Worm (Caenorhabditis elegans) whole organism, L2 larva: ENCODE measurements around the gene C08B6.14.

Experiments
- C34F6.9 ChIP-seq: fragments of 150-350 bp; optimal IDR thresholded peaks from 2 replicates; lab custom pipeline; 2014; ENCODE audit warnings: missing biosample characterization, missing genetic modification characterization
- F13H6.1 ChIP-seq: sonication (generic microtip); optimal IDR thresholded peaks from 2 replicates; lab custom pipeline; 2016; ENCODE audit warnings: missing genetic modification characterization, missing compliant biosample characterization
- R02D3.7 ChIP-seq: fragments of 150-350 bp; optimal IDR thresholded peaks from 2 replicates; lab custom pipeline; 2014; ENCODE audit warnings: missing biosample characterization, missing genetic modification characterization
- Y55F3AM.14 ChIP-seq: fragments of 200-800 bp; sonication (Bioruptor generic); optimal IDR thresholded peaks from 2 replicates; lab custom pipeline; 2018; ENCODE audit warnings: mild to moderate bottlenecking, missing genetic modification characterization, missing compliant biosample characterization
- ZK546.5 ChIP-seq: sonication (generic microtip); optimal IDR thresholded peaks from 2 replicates; lab custom pipeline; 2017; ENCODE audit warnings: missing biosample characterization, missing genetic modification characterization
- alr-1 ChIP-seq: fragments of 150-350 bp; optimal IDR thresholded peaks from 2 replicates; lab custom pipeline; 2014; ENCODE audit warnings: missing biosample characterization, missing genetic modification characterization
- aly-2 ChIP-seq: fragments of 150-350 bp; optimal IDR thresholded peaks from 2 replicates; lab custom pipeline; 2014; ENCODE audit warnings: missing biosample characterization, missing genetic modification characterization
- ama-1 ChIP-seq: fragments of 150-350 bp; optimal IDR thresholded peaks from 2 replicates; lab custom pipeline; 2018; ENCODE audit warnings: inconsistent platforms
- ceh-16 ChIP-seq: fragments of 150-350 bp; optimal IDR thresholded peaks from 2 replicates; lab custom pipeline; 2014; ENCODE audit warnings: missing biosample characterization, missing genetic modification characterization
- ceh-82 ChIP-seq: fragments of 150-350 bp; optimal IDR thresholded peaks from 2 replicates; lab custom pipeline; 2014; ENCODE audit warnings: missing biosample characterization, missing genetic modification characterization
- crh-2 ChIP-seq: sonication (generic microtip); optimal IDR thresholded peaks from 2 replicates; lab custom pipeline; 2017; ENCODE audit warnings: missing biosample characterization, missing genetic modification characterization
- dmd-4 ChIP-seq: sonication (generic microtip); optimal IDR thresholded peaks from 2 replicates; lab custom pipeline; 2017; ENCODE audit warnings: missing biosample characterization, missing genetic modification characterization
- elt-1 ChIP-seq: fragments of 150-350 bp; optimal IDR thresholded peaks from 2 replicates; lab custom pipeline; 2014; ENCODE audit warnings: missing biosample characterization, missing genetic modification characterization
- elt-3 ChIP-seq: sonication (generic microtip); optimal IDR thresholded peaks from 2 replicates; lab custom pipeline; 2017; ENCODE audit warnings: missing biosample characterization, missing genetic modification characterization
- fos-1 ChIP-seq: fragments of 150-350 bp; optimal IDR thresholded peaks from 2 replicates; lab custom pipeline; 2014; ENCODE audit warnings: missing biosample characterization, missing genetic modification characterization
- gmeb-1 ChIP-seq: fragments of 150-350 bp; optimal IDR thresholded peaks from 2 replicates; lab custom pipeline; 2014; ENCODE audit warnings: missing biosample characterization, missing genetic modification characterization
- lsy-2 ChIP-seq, 2 experiments: fragments of 150-350 bp in 1 of 2; sonication (generic microtip) in 1 of 2; optimal IDR thresholded peaks; 2 replicates each; lab custom pipeline; 2014 to 2017; ENCODE audit warnings: missing biosample characterization in 2 of 2, missing genetic modification characterization in 2 of 2
- mdl-1 ChIP-seq, 2 experiments: fragments of 150-350 bp in 1 of 2; sonication (generic microtip) in 1 of 2; optimal IDR thresholded peaks; 2 replicates each; lab custom pipeline; 2017; ENCODE audit warnings: missing biosample characterization in 2 of 2, missing genetic modification characterization in 2 of 2
- nhr-10 ChIP-seq: sonication (generic microtip); optimal IDR thresholded peaks from 2 replicates; lab custom pipeline; 2017; ENCODE audit warnings: missing biosample characterization, missing genetic modification characterization
- nhr-11 ChIP-seq: fragments of 150-350 bp; optimal IDR thresholded peaks from 2 replicates; lab custom pipeline; 2014; ENCODE audit warnings: missing biosample characterization, missing genetic modification characterization
- nhr-12 ChIP-seq: fragments of 150-350 bp; optimal IDR thresholded peaks from 2 replicates; lab custom pipeline; 2014; ENCODE audit warnings: missing biosample characterization, missing genetic modification characterization
- nhr-129 ChIP-seq: fragments of 150-350 bp; optimal IDR thresholded peaks from 2 replicates; lab custom pipeline; 2014; ENCODE audit warnings: missing biosample characterization, missing genetic modification characterization
- nhr-21 ChIP-seq: fragments of 150-350 bp; optimal IDR thresholded peaks from 2 replicates; lab custom pipeline; 2014; ENCODE audit warnings: missing biosample characterization, missing genetic modification characterization
- nhr-25 ChIP-seq: fragments of 150-350 bp; sonication (generic microtip); optimal IDR thresholded peaks from 3 replicates; lab custom pipeline; 2014; ENCODE audit warnings: missing biosample characterization, missing genetic modification characterization
- nhr-77 ChIP-seq: fragments of 150-350 bp; optimal IDR thresholded peaks from 2 replicates; lab custom pipeline; 2014; ENCODE audit warnings: missing biosample characterization, missing genetic modification characterization
- peb-1 ChIP-seq: fragments of 150-350 bp; optimal IDR thresholded peaks from 2 replicates; lab custom pipeline; 2014; ENCODE audit warnings: missing biosample characterization, missing genetic modification characterization
- sem-4 ChIP-seq: fragments of 150-350 bp; optimal IDR thresholded peaks from 2 replicates; lab custom pipeline; 2014; ENCODE audit warnings: missing biosample characterization, missing genetic modification reagents, missing genetic modification characterization
- sma-9 ChIP-seq, 2 experiments: fragments of 150-350 bp in 1 of 2; sonication (generic microtip) in 1 of 2; optimal IDR thresholded peaks; 2 replicates each; lab custom pipeline; 2014 to 2016; ENCODE audit warnings: missing genetic modification characterization in 2 of 2, mild to moderate bottlenecking in 1 of 2, missing biosample characterization in 1 of 2, missing compliant biosample characterization in 1 of 2, missing genetic modification reagents in 1 of 2, moderate library complexity in 1 of 2
- snpc-4 ChIP-seq: fragments of 150-350 bp; optimal IDR thresholded peaks from 2 replicates; lab custom pipeline; 2014; ENCODE audit warnings: missing biosample characterization, missing genetic modification characterization
- unc-39 ChIP-seq: fragments of 150-350 bp; optimal IDR thresholded peaks from 2 replicates; lab custom pipeline; 2014; ENCODE audit warnings: missing biosample characterization, missing genetic modification characterization
- unc-55 ChIP-seq: fragments of 150-350 bp; sonication (generic microtip); optimal IDR thresholded peaks from 3 replicates; lab custom pipeline; 2014; ENCODE audit warnings: missing biosample characterization, missing genetic modification reagents, missing genetic modification characterization
- unc-62 ChIP-seq: fragments of 150-350 bp; optimal IDR thresholded peaks from 2 replicates; lab custom pipeline; 2014; ENCODE audit warnings: missing biosample characterization, missing genetic modification reagents, missing genetic modification characterization
- zag-1 ChIP-seq: fragments of 150-350 bp; optimal IDR thresholded peaks from 2 replicates; lab custom pipeline; 2014; ENCODE audit warnings: missing biosample characterization, missing genetic modification characterization
- ztf-1 ChIP-seq: fragments of 200-800 bp; sonication (Bioruptor generic); conservative IDR thresholded peaks from 2 replicates; pipeline ENCODE4 v1.3.6; 2022; ENCODE audit warnings: missing genetic modification characterization, missing compliant biosample characterization

Gene C08B6.14

DNA sequence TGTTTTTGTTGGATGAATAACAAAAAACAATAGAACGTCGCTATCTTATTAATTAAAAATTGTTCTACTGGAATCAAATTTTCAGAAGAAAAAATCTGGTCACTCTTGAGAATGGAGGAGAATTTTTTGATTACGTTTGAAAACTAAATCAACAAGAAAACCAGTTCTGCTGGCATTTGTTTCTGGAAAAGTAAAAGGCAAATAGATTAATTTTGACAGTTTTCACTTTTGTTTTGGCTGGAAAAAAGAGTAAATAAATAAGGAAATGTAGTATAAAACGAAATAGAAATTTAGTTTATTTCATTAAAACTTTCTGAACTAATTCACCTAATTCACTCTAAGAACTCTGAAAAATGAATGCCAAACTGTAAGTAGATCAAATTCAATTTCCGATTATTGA is 37.6 kb downstream of the C08B6.14 start, which contains the start of gene fipr-13:
TSS of gene fipr-13 (plus strand) at position 301 of the 400 bp plus-strand sequence.
- TF ChIP-seq ama-1 (lab: Kevin White, UChicago) (no peak), Y55F3AM.14 (no peak), ZK546.5 (tag; lab: Kevin White, UChicago) (no peak), sem-4 (tag; lab: Kevin White, UChicago) (no peak), R02D3.7 (tag; lab: Kevin White, UChicago) (no peak), ztf-1 (GFP tag; lab: Robert Waterston, UW) (no peak)

DNA sequence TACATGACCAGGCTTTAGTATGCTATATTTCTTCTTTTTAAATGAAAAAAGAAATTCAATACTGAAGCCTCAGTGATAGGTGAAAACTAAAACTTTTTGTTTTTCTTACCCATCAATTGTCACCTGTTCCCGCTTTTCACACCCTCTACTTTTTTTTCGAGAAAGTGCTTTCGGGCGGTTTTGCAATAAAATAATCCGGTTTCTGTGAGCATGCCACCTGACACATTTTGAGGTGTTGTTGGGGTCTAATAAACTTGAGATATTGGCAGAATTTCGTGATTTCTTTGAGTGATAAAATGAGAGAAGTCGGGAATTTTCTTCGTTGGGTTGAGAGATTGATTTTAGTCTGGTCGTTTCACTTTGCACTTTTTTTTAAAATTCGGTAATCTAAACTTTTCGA is 41.8 kb downstream of the C08B6.14 start:
- TF ChIP-seq nhr-129 (tag; lab: Kevin White, UChicago): peak; percentile 6
- TF ChIP-seq elt-1 (tag; lab: Kevin White, UChicago): no peak
- peak; percentile 9 for TF ChIP-seq C34F6.9 (tag; lab: Kevin White, UChicago)

DNA sequence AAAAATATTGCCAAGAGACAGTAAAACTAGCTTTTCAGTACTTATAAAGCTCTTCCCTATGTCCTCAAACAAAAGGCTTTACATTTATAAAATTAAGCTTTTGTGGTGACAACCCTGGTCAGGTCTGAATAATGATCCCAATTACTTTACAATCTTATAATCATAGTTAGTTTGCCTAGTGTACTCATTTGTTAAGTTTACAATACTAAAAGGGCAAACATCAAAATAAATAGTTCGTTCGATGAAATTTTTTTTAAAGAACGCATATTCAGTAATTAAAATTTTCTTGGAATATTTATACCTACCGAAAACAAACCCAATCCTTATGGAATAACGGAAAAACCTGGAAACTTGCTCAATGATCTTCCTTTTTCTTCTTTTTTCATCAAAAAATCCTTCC is 43.1 kb downstream of the C08B6.14 start:
- TF ChIP-seq aly-2 (no peak), nhr-21 (tag; lab: Kevin White, UChicago) (no peak), crh-2 (no peak), mdl-1 (tag; optimal IDR thresholded peaks at IDR 0.05; lab: Kevin White, UChicago) (no peak), alr-1 (tag; lab: Kevin White, UChicago) (no peak), nhr-10 (tag; lab: Kevin White, UChicago) (no peak), nhr-11 (no peak), unc-62 (GFP tag; lab: Kevin White, UChicago) (no peak), C34F6.9 (tag; lab: Kevin White, UChicago) (no peak), dmd-4 (tag; lab: Kevin White, UChicago) (no peak), snpc-4 (tag; lab: Kevin White, UChicago) (no peak), elt-3 (tag; lab: Kevin White, UChicago) (no peak), gmeb-1 (tag; lab: Kevin White, UChicago) (no peak), ceh-82 (tag; lab: Kevin White, UChicago) (no peak), lsy-2 (tag; optimal IDR thresholded peaks at IDR 0.05; lab: Kevin White, UChicago) (no peak), ZK546.5 (tag; lab: Kevin White, UChicago) (no peak), sem-4 (tag; lab: Kevin White, UChicago) (no peak), sma-9 (GFP tag; optimal IDR thresholded peaks at IDR 0.05; lab: Kevin White, UChicago) (no peak), sma-9 (tag; optimal IDR thresholded peaks at IDR 0.05; lab: Kevin White, UChicago) (no peak)

DNA sequence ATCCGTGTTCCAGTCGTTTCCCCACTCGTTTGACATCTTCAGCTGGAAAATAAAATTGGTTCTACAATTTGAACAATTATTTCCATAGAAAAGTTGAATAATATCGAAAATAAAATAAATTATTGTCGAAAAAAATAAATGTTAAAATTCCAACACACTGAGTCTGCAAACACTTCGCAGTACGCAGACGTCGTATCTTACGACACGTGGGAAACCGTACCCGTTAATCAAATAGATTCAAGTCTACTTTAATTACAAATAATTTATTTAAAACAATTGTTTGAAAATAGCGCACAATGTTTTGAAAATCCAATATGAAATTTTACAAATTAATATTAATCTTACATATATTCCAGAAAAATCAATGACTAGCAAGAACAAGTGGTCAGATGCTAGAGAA is 46.9 kb downstream of the C08B6.14 start, which contains the start of gene yif-1:
TSS of gene yif-1 (minus strand) at position 42 of the 400 bp plus-strand sequence.
- TF ChIP-seq snpc-4 (tag; lab: Kevin White, UChicago) (no peak), lsy-2 (tag; optimal IDR thresholded peaks at IDR 0.05; lab: Kevin White, UChicago) (peak; percentile 14 to 90), C34F6.9 (tag; lab: Kevin White, UChicago) (peak; percentile 47), nhr-11 (no peak), dmd-4 (tag; lab: Kevin White, UChicago) (no peak), unc-55 (peak; percentile 24)

DNA sequence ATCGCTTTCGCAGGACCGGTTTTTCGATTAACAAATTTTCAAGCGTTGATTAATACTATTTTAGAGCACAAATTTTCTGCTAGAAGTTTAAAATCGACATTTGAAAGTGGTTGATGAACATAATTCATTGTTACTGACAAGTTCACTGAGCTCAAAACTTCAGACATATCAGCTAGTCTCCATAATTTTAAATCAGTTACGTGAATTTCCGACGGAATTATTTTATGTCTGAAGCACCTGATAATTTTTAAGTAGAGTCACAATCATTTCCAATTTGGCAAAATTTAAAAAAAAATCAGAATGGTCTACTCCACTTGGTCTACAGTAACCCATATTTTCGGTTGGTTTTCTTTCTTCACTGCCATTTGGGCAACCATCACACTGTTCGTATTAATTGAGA is 50.0 kb downstream of the C08B6.14 start, which contains the start of gene str-118:
TSS of gene str-118 (plus strand) at position 301 of the 400 bp plus-strand sequence.
- TF ChIP-seq nhr-12 (tag; lab: Kevin White, UChicago) (no peak), aly-2 (no peak), snpc-4 (tag; lab: Kevin White, UChicago) (no peak), R02D3.7 (tag; lab: Kevin White, UChicago) (no peak), fos-1 (tag; lab: Kevin White, UChicago) (no peak), unc-39 (tag; lab: Kevin White, UChicago) (no peak), unc-55 (no peak), peb-1 (tag; lab: Kevin White, UChicago) (no peak), F13H6.1 (tag; lab: Kevin White, UChicago) (no peak), mdl-1 (tag; optimal IDR thresholded peaks at IDR 0.05; lab: Kevin White, UChicago) (no peak), nhr-25 (tag; lab: Kevin White, UChicago) (no peak), alr-1 (tag; lab: Kevin White, UChicago) (no peak), lsy-2 (tag; optimal IDR thresholded peaks at IDR 0.05; lab: Kevin White, UChicago) (no peak), nhr-77 (tag; lab: Kevin White, UChicago) (no peak), sma-9 (GFP tag; optimal IDR thresholded peaks at IDR 0.05; lab: Kevin White, UChicago) (no peak), sma-9 (tag; optimal IDR thresholded peaks at IDR 0.05; lab: Kevin White, UChicago) (no peak), ceh-16 (tag; lab: Kevin White, UChicago) (no peak), zag-1 (tag; lab: Kevin White, UChicago) (no peak)
